Fruit fly (Drosophila melanogaster) whole organism, embryonic: ENCODE measurements around the gene Desat2.

ENCODE experiments used
- Atf3 ChIP-seq: fragments of 200-800 bp; sonication (Bioruptor generic); optimal IDR thresholded peaks from 3 replicates; lab custom pipeline; 2016; ENCODE audit warnings: missing biosample characterization, missing genetic modification characterization
- B-H2 ChIP-seq: fragments of 200-800 bp; sonication (Bioruptor generic); optimal IDR thresholded peaks from 2 replicates; lab custom pipeline; 2018; ENCODE audit warnings: missing biosample characterization, mild to moderate bottlenecking, missing genetic modification characterization
- C15 ChIP-seq: fragments of 200-800 bp; sonication (Bioruptor generic); IDR thresholded peaks from 3 replicates; pipeline ENCODE4 v1.3.6; 2022; ENCODE audit warnings: missing biosample characterization, missing genetic modification characterization
- CG12155 ChIP-seq: fragments of 200-800 bp; sonication (Bioruptor generic); optimal IDR thresholded peaks from 3 replicates; lab custom pipeline; 2016; ENCODE audit warnings: missing biosample characterization, missing genetic modification characterization
- CG12236 ChIP-seq: fragments of 200-800 bp; sonication (Bioruptor generic); optimal IDR thresholded peaks from 2 replicates; lab custom pipeline; 2016; ENCODE audit warnings: missing biosample characterization, missing genetic modification characterization
- CG12391 ChIP-seq: fragments of 200-800 bp; sonication (Bioruptor generic); optimal IDR thresholded peaks from 3 replicates; lab custom pipeline; 2018; ENCODE audit warnings: missing biosample characterization, mild to moderate bottlenecking, missing genetic modification characterization, moderate library complexity
- CG13287 ChIP-seq: fragments of 200-800 bp; sonication (Bioruptor generic); IDR thresholded peaks from 2 replicates; pipeline ENCODE4 v1.3.6; 2022; ENCODE audit warnings: missing biosample characterization, missing genetic modification characterization; ENCODE audit not compliant: partially characterized antibody
- CG13424 ChIP-seq: fragments of 200-800 bp; sonication (Bioruptor generic); optimal IDR thresholded peaks from 2 replicates; lab custom pipeline; 2019; ENCODE audit warnings: missing biosample characterization, mild to moderate bottlenecking, missing genetic modification characterization, moderate library complexity
- CG13894 ChIP-seq: fragments of 200-800 bp; sonication (Bioruptor generic); optimal IDR thresholded peaks from 3 replicates; lab custom pipeline; 2018; ENCODE audit warnings: missing biosample characterization, mild to moderate bottlenecking, missing genetic modification characterization, moderate library complexity
- CG14014 ChIP-seq: fragments of 200-800 bp; sonication (Bioruptor generic); IDR thresholded peaks from 2 replicates; pipeline ENCODE4 v1.3.6; 2022; ENCODE audit warnings: missing biosample characterization, missing genetic modification characterization
- CG14965 ChIP-seq: fragments of 200-800 bp; sonication (Bioruptor generic); optimal IDR thresholded peaks from 2 replicates; lab custom pipeline; 2016; ENCODE audit warnings: missing biosample characterization, missing genetic modification characterization, borderline replicate concordance
- CG15073 ChIP-seq: fragments of 200-800 bp; sonication (Bioruptor generic); optimal IDR thresholded peaks from 2 replicates; lab custom pipeline; 2016; ENCODE audit warnings: missing biosample characterization, missing genetic modification characterization
- CG1603 ChIP-seq: fragments of 200-800 bp; sonication (Bioruptor generic); optimal IDR thresholded peaks from 2 replicates; lab custom pipeline; 2019; ENCODE audit warnings: missing biosample characterization, mild to moderate bottlenecking, missing genetic modification characterization, moderate library complexity
- CG17912 ChIP-seq: fragments of 200-800 bp; sonication (Bioruptor generic); optimal IDR thresholded peaks from 2 replicates; lab custom pipeline; 2018; ENCODE audit warnings: missing biosample characterization, mild to moderate bottlenecking, missing genetic modification characterization
- CG18011 ChIP-seq: fragments of 200-800 bp; sonication (Bioruptor generic); optimal IDR thresholded peaks from 2 replicates; lab custom pipeline; 2017; ENCODE audit warnings: missing biosample characterization, missing genetic modification characterization, mild to moderate bottlenecking, moderate library complexity, missing genotype
- CG18599 ChIP-seq: fragments of 200-800 bp; sonication (Bioruptor generic); optimal IDR thresholded peaks from 3 replicates; lab custom pipeline; 2017; ENCODE audit warnings: missing biosample characterization, missing genetic modification characterization, mild to moderate bottlenecking, moderate library complexity, missing genetic modification reagents
- CG2678 ChIP-seq: fragments of 200-800 bp; sonication (Bioruptor generic); optimal IDR thresholded peaks from 3 replicates; lab custom pipeline; 2019; ENCODE audit warnings: missing biosample characterization, mild to moderate bottlenecking, missing genetic modification characterization, moderate library complexity
- CG30431 ChIP-seq: fragments of 200-800 bp; sonication (Bioruptor generic); optimal IDR thresholded peaks from 2 replicates; lab custom pipeline; 2017; ENCODE audit warnings: missing biosample characterization, missing genetic modification characterization
- CG3838 ChIP-seq: fragments of 200-800 bp; sonication (Bioruptor generic); optimal IDR thresholded peaks from 3 replicates; lab custom pipeline; 2016; ENCODE audit warnings: missing biosample characterization, missing genetic modification characterization
- CG42726 ChIP-seq: fragments of 200-800 bp; sonication (Bioruptor generic); IDR thresholded peaks from 2 replicates; pipeline ENCODE4 v1.3.6; 2022; ENCODE audit warnings: missing biosample characterization, missing genetic modification characterization; ENCODE audit not compliant: partially characterized antibody
- CG7745 ChIP-seq: fragments of 200-800 bp; sonication (Bioruptor generic); optimal IDR thresholded peaks from 2 replicates; lab custom pipeline; 2018; ENCODE audit warnings: missing biosample characterization, mild to moderate bottlenecking, missing genetic modification characterization, moderate library complexity
- CG8359 ChIP-seq: fragments of 200-800 bp; sonication (Bioruptor generic); optimal IDR thresholded peaks from 2 replicates; lab custom pipeline; 2017; ENCODE audit warnings: missing biosample characterization, mild to moderate bottlenecking, missing genetic modification characterization, borderline replicate concordance
- CG9215 ChIP-seq: fragments of 200-800 bp; sonication (Bioruptor generic); IDR thresholded peaks from 2 replicates; pipeline ENCODE4 v1.3.6; 2022; ENCODE audit warnings: missing biosample characterization, missing genetic modification characterization
- CG9797 ChIP-seq: fragments of 200-800 bp; sonication (Bioruptor generic); optimal IDR thresholded peaks from 3 replicates; lab custom pipeline; 2018; ENCODE audit warnings: missing biosample characterization, mild to moderate bottlenecking, missing genetic modification characterization
- CrebB ChIP-seq: fragments of 200-800 bp; sonication (Bioruptor generic); optimal IDR thresholded peaks from 3 replicates; lab custom pipeline; 2018; ENCODE audit warnings: missing biosample characterization, mild to moderate bottlenecking, missing genetic modification characterization
- Dek ChIP-seq: fragments of 200-800 bp; sonication (Bioruptor generic); optimal IDR thresholded peaks from 3 replicates; lab custom pipeline; 2019; ENCODE audit warnings: missing biosample characterization, mild to moderate bottlenecking, missing genetic modification characterization, moderate library complexity
- HLH4C ChIP-seq: fragments of 200-800 bp; sonication (Bioruptor generic); IDR thresholded peaks from 3 replicates; pipeline ENCODE4 v1.3.6; 2022; ENCODE audit warnings: missing biosample characterization, missing genetic modification characterization; ENCODE audit not compliant: partially characterized antibody
- Hey ChIP-seq: fragments of 200-800 bp; sonication (Bioruptor generic); optimal IDR thresholded peaks from 3 replicates; lab custom pipeline; 2018; ENCODE audit warnings: missing biosample characterization, mild to moderate bottlenecking, missing genetic modification characterization
- Hmx ChIP-seq: fragments of 200-800 bp; sonication (Bioruptor generic); optimal IDR thresholded peaks from 2 replicates; lab custom pipeline; 2016; ENCODE audit warnings: missing biosample characterization, missing genetic modification characterization
- Hr3 ChIP-seq: fragments of 200-800 bp; sonication (Bioruptor generic); optimal IDR thresholded peaks from 3 replicates; lab custom pipeline; 2016; ENCODE audit warnings: missing biosample characterization, missing genetic modification characterization
- Jarid2 ChIP-seq: fragments of 200-800 bp; sonication (Bioruptor generic); optimal IDR thresholded peaks from 3 replicates; lab custom pipeline; 2017; ENCODE audit warnings: mild to moderate bottlenecking, missing biosample characterization, missing genetic modification reagents, missing genetic modification characterization
- Lim3 ChIP-seq: fragments of 200-800 bp; sonication (Bioruptor generic); IDR thresholded peaks from 2 replicates; pipeline ENCODE4 v1.3.6; 2022; ENCODE audit warnings: missing biosample characterization, missing genetic modification characterization
- Mad ChIP-seq: fragments of 200-800 bp; sonication (Bioruptor generic); optimal IDR thresholded peaks from 2 replicates; lab custom pipeline; 2016; ENCODE audit warnings: missing biosample characterization, missing genetic modification characterization
- Meics ChIP-seq: fragments of 200-800 bp; sonication (Bioruptor generic); optimal IDR thresholded peaks from 2 replicates; lab custom pipeline; 2017; ENCODE audit warnings: missing biosample characterization, mild to moderate bottlenecking, missing genetic modification characterization
- Oli ChIP-seq: fragments of 200-800 bp; sonication (Bioruptor generic); optimal IDR thresholded peaks from 2 replicates; lab custom pipeline; 2018; ENCODE audit warnings: missing biosample characterization, mild to moderate bottlenecking, missing genetic modification characterization, moderate library complexity
- Sox102F ChIP-seq: fragments of 200-800 bp; sonication (Bioruptor generic); optimal IDR thresholded peaks from 2 replicates; lab custom pipeline; 2018; ENCODE audit warnings: missing biosample characterization, mild to moderate bottlenecking, missing genetic modification characterization, moderate library complexity
- abd-A ChIP-seq: fragments of 200-800 bp; sonication (Bioruptor generic); optimal IDR thresholded peaks from 3 replicates; lab custom pipeline; 2019; ENCODE audit warnings: missing biosample characterization, mild to moderate bottlenecking, missing genetic modification characterization, moderate library complexity
- btn ChIP-seq: fragments of 200-800 bp; sonication (Bioruptor generic); optimal IDR thresholded peaks from 2 replicates; lab custom pipeline; 2016; ENCODE audit warnings: missing biosample characterization, missing genetic modification characterization
- cwo ChIP-seq: fragments of 200-800 bp; sonication (Bioruptor generic); optimal IDR thresholded peaks from 3 replicates; lab custom pipeline; 2017; ENCODE audit warnings: missing biosample characterization, missing genetic modification characterization, mild to moderate bottlenecking, moderate library complexity, missing genetic modification reagents
- emc ChIP-seq: fragments of 200-800 bp; sonication (Bioruptor generic); optimal IDR thresholded peaks from 2 replicates; lab custom pipeline; 2016; ENCODE audit warnings: missing biosample characterization, missing genetic modification characterization
- fd102C ChIP-seq: fragments of 200-800 bp; sonication (Bioruptor generic); optimal IDR thresholded peaks from 2 replicates; lab custom pipeline; 2018; ENCODE audit warnings: missing biosample characterization, mild to moderate bottlenecking, missing genetic modification characterization, moderate library complexity
- fd64A ChIP-seq: fragments of 200-800 bp; sonication (Bioruptor generic); optimal IDR thresholded peaks from 3 replicates; lab custom pipeline; 2018; ENCODE audit warnings: missing biosample characterization, mild to moderate bottlenecking, missing genetic modification characterization
- gce ChIP-seq: fragments of 200-800 bp; sonication (Bioruptor generic); IDR thresholded peaks from 3 replicates; pipeline ENCODE4 v1.3.6; 2022; ENCODE audit warnings: missing biosample characterization, missing genetic modification characterization
- nom ChIP-seq: fragments of 200-800 bp; sonication (Bioruptor generic); optimal IDR thresholded peaks from 2 replicates; lab custom pipeline; 2017; ENCODE audit warnings: missing biosample characterization, missing genetic modification characterization, mild to moderate bottlenecking, moderate library complexity, missing genetic modification reagents
- pum ChIP-seq: fragments of 200-800 bp; sonication (Bioruptor generic); optimal IDR thresholded peaks from 2 replicates; lab custom pipeline; 2016; ENCODE audit warnings: missing biosample characterization, missing genetic modification characterization
- tap ChIP-seq: fragments of 200-800 bp; optimal IDR thresholded peaks from 3 replicates; lab custom pipeline; 2019; ENCODE audit warnings: missing biosample characterization, mild to moderate bottlenecking, missing genetic modification characterization, moderate library complexity
- tio ChIP-seq: fragments of 200-800 bp; sonication (Bioruptor generic); optimal IDR thresholded peaks from 2 replicates; lab custom pipeline; 2017; ENCODE audit warnings: missing biosample characterization, missing genetic modification characterization, inconsistent platforms
- unc-4 ChIP-seq: fragments of 200-800 bp; sonication (Bioruptor generic); IDR thresholded peaks from 2 replicates; pipeline ENCODE4 v1.3.6; 2022; ENCODE audit warnings: missing biosample characterization, missing genetic modification characterization; ENCODE audit not compliant: partially characterized antibody
- usp ChIP-seq: fragments of >200 bp; optimal IDR thresholded peaks from 2 replicates; lab custom pipeline; 2017; ENCODE audit warnings: missing biosample characterization, missing genetic modification characterization
- yki ChIP-seq: fragments of >200 bp; optimal IDR thresholded peaks from 3 replicates; lab custom pipeline; 2018
- zfh1 ChIP-seq: fragments of 200-800 bp; sonication (Bioruptor generic); IDR thresholded peaks from 3 replicates; pipeline ENCODE4 v1.3.6; 2022; ENCODE audit warnings: missing biosample characterization, missing genetic modification characterization

The Desat2 gene

DNA sequence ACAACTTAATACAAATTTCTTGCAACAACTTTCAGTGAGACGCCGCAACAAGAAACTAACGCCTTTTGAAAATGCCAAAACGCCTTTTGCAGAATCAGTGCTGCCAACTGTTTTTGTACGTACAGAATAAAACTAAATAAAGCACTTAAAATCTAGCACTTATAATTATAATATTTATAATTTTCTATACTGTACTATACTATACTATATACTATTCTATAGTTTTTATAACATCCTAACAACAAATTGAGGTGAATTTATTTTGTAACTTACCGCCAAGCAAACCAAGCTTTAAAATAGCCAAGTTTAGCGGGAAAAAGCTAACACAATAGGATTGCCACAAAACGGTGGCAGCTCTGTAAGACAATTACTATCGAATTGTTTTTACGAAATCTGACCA lies 2.3 kb upstream of the Desat2 start, which contains the start of the genes Aos1 and Srlp (continued):
- TF ChIP-seq CG2678 (no peak), pum (GFP tag; lab: Kevin White, UChicago) (no peak), C15 (GFP tag; lab: Robert Waterston, UW) (no peak), CG1603 (tag; lab: Kevin White, UChicago) (peak; percentile 9), CG30431 (GFP tag; lab: Kevin White, UChicago) (no peak), CG13424 (tag; lab: Kevin White, UChicago) (peak; percentile 73), btn (GFP tag; lab: Kevin White, UChicago) (no peak), CG13894 (peak; percentile 63), CG17912 (GFP tag; lab: Kevin White, UChicago) (peak; percentile 3), CG18599 (GFP tag; lab: Kevin White, UChicago) (no peak), CG42726 (GFP tag; lab: Robert Waterston, UW) (no peak), usp (no peak), fd102C (no peak), CG18011 (GFP tag; lab: Kevin White, UChicago) (peak; percentile 11), CG14965 (GFP tag; lab: Kevin White, UChicago) (no peak), CG9797 (GFP tag; lab: Kevin White, UChicago) (peak; percentile 63), Sox102F (no peak), nom (GFP tag; lab: Kevin White, UChicago) (peak; percentile 43), Meics (GFP tag; lab: Kevin White, UChicago) (no peak), abd-A (tag; lab: Kevin White, UChicago) (no peak), CG14014 (GFP tag; lab: Robert Waterston, UW) (no peak), unc-4 (GFP tag; lab: Robert Waterston, UW) (peak; percentile 43; the same call in 1 of the 2 replicates), CG15073 (GFP tag; lab: Kevin White, UChicago) (no peak), tio (no peak), Hey (tag; lab: Kevin White, UChicago) (no peak), B-H2 (GFP tag; lab: Kevin White, UChicago) (peak; percentile 60), CG12391 (peak; percentile 81), Oli (tag; lab: Kevin White, UChicago) (no peak), CG13287 (GFP tag; lab: Robert Waterston, UW) (peak; percentile 35; the same call in 1 of the 2 replicates), cwo (GFP tag; lab: Kevin White, UChicago) (no peak), fd64A (GFP tag; lab: Kevin White, UChicago) (no peak), Dek (tag; lab: Kevin White, UChicago) (peak; percentile 63), gce (no peak), tap (tag; lab: Kevin White, UChicago) (no peak), CrebB (tag; lab: Kevin White, UChicago) (no peak), emc (no peak), CG12236 (no peak), CG3838 (GFP tag; lab: Kevin White, UChicago) (no peak), Atf3 (GFP tag; lab: Kevin White, UChicago) (no peak), Hr3 (GFP tag; lab: Kevin White, UChicago) (peak; percentile 66), CG8359 (GFP tag; lab: Kevin White, UChicago) (no peak), CG9215 (GFP tag; lab: Robert Waterston, UW) (peak; percentile 58), CG7745 (tag; lab: Kevin White, UChicago) (no peak), yki (lab: Kevin White, UChicago) (no peak), CG12155 (peak; percentile 43), zfh1 (GFP tag; lab: Robert Waterston, UW) (no peak), Jarid2 (GFP tag; lab: Kevin White, UChicago) (no peak), Hmx (GFP tag; lab: Kevin White, UChicago) (no peak), HLH4C (GFP tag; lab: Robert Waterston, UW) (no peak), Lim3 (no peak), Mad (GFP tag; lab: Kevin White, UChicago) (no peak)
